Fruit fly (Drosophila melanogaster): ENCODE data around the gene CG11537.
A peak's percentile ranks its signal among the peaks of the same experiment; 100 is the strongest.

The CG11537 gene

DNA sequence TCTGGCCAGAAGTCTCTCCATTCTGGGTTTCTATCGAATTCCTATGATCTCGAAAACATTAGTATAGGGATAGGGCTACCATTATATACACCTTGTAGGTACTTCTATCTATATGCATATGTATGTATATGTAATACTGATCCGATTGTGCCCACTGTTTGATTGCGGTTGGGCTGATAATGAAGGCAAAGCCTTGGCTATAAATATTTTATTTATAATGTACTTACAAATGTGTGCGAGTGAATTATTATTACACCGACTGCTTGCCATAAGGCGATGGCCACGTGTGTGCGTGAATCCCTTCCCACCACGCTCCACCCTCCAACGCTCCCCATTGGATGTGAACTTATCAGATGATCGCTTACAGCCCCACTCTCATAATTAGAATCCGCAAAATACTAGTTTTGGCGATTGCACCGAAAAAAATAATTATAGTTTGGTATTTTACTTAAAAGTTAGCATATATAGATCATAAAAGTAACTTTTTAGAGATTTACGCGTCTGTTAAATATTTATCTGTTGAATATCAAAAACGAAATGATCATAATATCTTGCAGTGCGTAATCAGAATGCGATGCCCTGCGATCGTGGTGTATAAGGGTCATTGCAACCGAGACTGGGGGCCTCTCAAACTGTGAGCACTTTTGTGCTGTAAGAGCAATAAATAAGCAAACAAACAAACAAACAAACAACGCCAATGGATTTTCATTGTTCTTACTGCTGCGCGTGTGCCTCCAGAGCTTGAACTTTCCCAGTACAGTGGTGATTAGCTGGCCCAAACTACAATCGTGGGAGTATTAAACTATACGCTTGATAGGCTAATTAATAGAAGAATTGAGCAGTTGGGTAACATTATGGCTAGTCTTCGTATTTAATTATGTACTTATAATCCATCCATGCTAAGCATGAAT, 62.9 kb downstream of the CG11537 start (continued):
- TF ChIP-seq CG5180 (GFP tag; optimal IDR thresholded peaks at IDR 0.05) (peak; percentile 6), en (GFP tag; optimal IDR thresholded peaks at IDR 0.05) (peak; percentile 13), CG2120 (GFP tag; optimal IDR thresholded peaks at IDR 0.05) (peak; percentile 28), CG7786 (GFP tag; optimal IDR thresholded peaks at IDR 0.05) (no peak), Atf6 (GFP tag; IDR thresholded peaks at IDR 0.05) (0 out of 2 replicates have a peak, but pooled peaks have one; percentile 20), CG10543 (GFP tag; optimal IDR thresholded peaks at IDR 0.05) (peak; percentile 80), gfzf (GFP tag; optimal IDR thresholded peaks at IDR 0.05) (no peak), pnt (GFP tag; optimal IDR thresholded peaks at IDR 0.05) (peak; percentile 15), ci (GFP tag; IDR thresholded peaks at IDR 0.05) (0 out of 3 replicates have a peak, but pooled peaks have one; percentile 6), CG1792 (GFP tag; optimal IDR thresholded peaks at IDR 0.05) (peak; percentile 37), bab2 (GFP tag; optimal IDR thresholded peaks at IDR 0.05) (peak; percentile 41), Chrac-16 (GFP tag; optimal IDR thresholded peaks at IDR 0.05) (no peak), CG6683 (GFP tag; optimal IDR thresholded peaks at IDR 0.05) (no peak), GATAe (GFP tag; conservative IDR thresholded peaks at IDR 0.05) (peak; percentile 57; the same call in 1 of the 2 replicates), CG6689 (GFP tag; IDR thresholded peaks at IDR 0.05) (peak; percentile 43), CG31441 (GFP tag; IDR thresholded peaks at IDR 0.05) (peak; percentile 49; the same call in 1 of the 2 replicates), NFAT (GFP tag; IDR thresholded peaks at IDR 0.05) (0 out of 2 replicates have a peak, but pooled peaks have one; percentile 19), unpg (GFP tag; optimal IDR thresholded peaks at IDR 0.05) (peak; percentile 29), cwo (GFP tag; optimal IDR thresholded peaks at IDR 0.05) (peak; percentile 75), CG6654 (GFP tag; optimal IDR thresholded peaks at IDR 0.05) (peak; percentile 95), tx (GFP tag; optimal IDR thresholded peaks at IDR 0.05) (no peak), Lpt (GFP tag; optimal IDR thresholded peaks at IDR 0.05) (no peak), CG10209 (GFP tag; optimal IDR thresholded peaks at IDR 0.05) (peak; percentile 15), CG30431 (GFP tag; optimal IDR thresholded peaks at IDR 0.05) (no peak), klu (GFP tag; IDR thresholded peaks at IDR 0.05) (no peak), abd-A (tag; optimal IDR thresholded peaks at IDR 0.05) (peak; percentile 40), zfh1 (GFP tag; IDR thresholded peaks at IDR 0.05) (peak; percentile 46; the same call in 2 of the 3 replicates), Ssrp (tag; optimal IDR thresholded peaks at IDR 0.05) (peak; percentile 20), CG8924 (tag; optimal IDR thresholded peaks at IDR 0.05) (no peak), stc (GFP tag; IDR thresholded peaks at IDR 0.05) (peak; percentile 53), wor (GFP tag; IDR thresholded peaks at IDR 0.05) (peak; percentile 23; the same call in 1 of the 2 replicates), HLH3B (GFP tag; IDR thresholded peaks at IDR 0.05) (peak; percentile 55), ftz-f1 (GFP tag; optimal IDR thresholded peaks at IDR 0.05) (peak; percentile 19), CG17568 (GFP tag; optimal IDR thresholded peaks at IDR 0.05) (no peak)

DNA sequence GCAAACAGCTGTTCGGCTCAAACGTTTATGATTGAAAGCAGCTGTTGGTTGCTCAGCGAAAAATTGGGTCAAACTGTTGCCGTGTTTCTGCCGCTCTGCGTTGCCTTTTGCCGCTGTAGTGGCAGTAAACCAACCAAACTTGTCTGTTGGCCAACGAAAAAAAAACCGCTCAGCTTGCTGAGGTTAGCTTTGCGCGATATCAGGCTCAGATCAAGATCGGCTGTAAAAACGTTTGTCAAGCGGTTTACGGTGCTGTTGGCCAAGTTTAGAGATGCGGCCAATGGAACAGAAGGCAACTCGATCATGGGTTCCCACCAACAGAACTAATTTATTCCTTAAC, 64.1 kb downstream of the CG11537 start:
- TF ChIP-seq az2 (GFP tag; optimal IDR thresholded peaks at IDR 0.05) (no peak), CG10321 (GFP tag; IDR thresholded peaks at IDR 0.05) (0 out of 2 replicates have a peak, but pooled peaks have one; percentile 1), CG3995 (GFP tag; optimal IDR thresholded peaks at IDR 0.05) (no peak), CG11504 (tag; optimal IDR thresholded peaks at IDR 0.05) (no peak), C15 (GFP tag; IDR thresholded peaks at IDR 0.05) (no peak), crp (GFP tag; optimal IDR thresholded peaks at IDR 0.05) (peak in 1 of 2 experiments; percentile 57), Sox102F (GFP tag; optimal IDR thresholded peaks at IDR 0.05) (no peak), CG18764 (GFP tag; optimal IDR thresholded peaks at IDR 0.05) (no peak), Dek (tag; optimal IDR thresholded peaks at IDR 0.05) (no peak), grn (GFP tag; optimal IDR thresholded peaks at IDR 0.05) (peak; percentile 75), CTCF (GFP tag; optimal IDR thresholded peaks at IDR 0.05) (no peak), abd-A (tag; optimal IDR thresholded peaks at IDR 0.05) (peak; percentile 22), CG5180 (GFP tag; optimal IDR thresholded peaks at IDR 0.05) (peak; percentile 89), dpn (GFP tag; optimal IDR thresholded peaks at IDR 0.05) (no peak), kay (GFP tag; optimal IDR thresholded peaks at IDR 0.05) (no peak), CG15601 (tag; optimal IDR thresholded peaks at IDR 0.05) (peak; percentile 14), CG6175 (GFP tag; IDR thresholded peaks at IDR 0.05) (peak; percentile 50; the same call in 1 of the 3 replicates), CG12769 (tag; optimal IDR thresholded peaks at IDR 0.05) (peak; percentile 18), CG11723 (GFP tag; optimal IDR thresholded peaks at IDR 0.05) (no peak)

All from whole organism, embryonic.